Fruit fly (Drosophila melanogaster) whole organism, embryonic: ENCODE measurements around the gene lok.

ENCODE experiments used
- Aef1 ChIP-seq: fragments of 200-800 bp; sonication (Bioruptor generic); IDR thresholded peaks from 3 replicates; pipeline ENCODE4 v1.3.6; 2022; ENCODE audit warnings: missing biosample characterization, missing genetic modification characterization
- B-H2 ChIP-seq: fragments of 200-800 bp; sonication (Bioruptor generic); optimal IDR thresholded peaks from 2 replicates; lab custom pipeline; 2018; ENCODE audit warnings: missing biosample characterization, mild to moderate bottlenecking, missing genetic modification characterization
- Bdp1 ChIP-seq: fragments of 200-800 bp; sonication (Bioruptor generic); optimal IDR thresholded peaks from 3 replicates; lab custom pipeline; 2016; ENCODE audit warnings: missing biosample characterization, missing genetic modification characterization
- CG10267 ChIP-seq: fragments of 200-800 bp; sonication (Bioruptor generic); optimal IDR thresholded peaks from 2 replicates; lab custom pipeline; 2018; ENCODE audit warnings: missing biosample characterization, mild to moderate bottlenecking, missing genetic modification characterization, moderate library complexity
- CG11504 ChIP-seq: fragments of 200-800 bp; sonication (Bioruptor generic); optimal IDR thresholded peaks from 3 replicates; lab custom pipeline; 2019; ENCODE audit warnings: missing biosample characterization, mild to moderate bottlenecking, missing genetic modification characterization, moderate library complexity
- CG12391 ChIP-seq: fragments of 200-800 bp; sonication (Bioruptor generic); optimal IDR thresholded peaks from 3 replicates; lab custom pipeline; 2018; ENCODE audit warnings: missing biosample characterization, mild to moderate bottlenecking, missing genetic modification characterization, moderate library complexity
- CG13287 ChIP-seq: fragments of 200-800 bp; sonication (Bioruptor generic); IDR thresholded peaks from 2 replicates; pipeline ENCODE4 v1.3.6; 2022; ENCODE audit warnings: missing biosample characterization, missing genetic modification characterization; ENCODE audit not compliant: partially characterized antibody
- CG14710 ChIP-seq: fragments of 200-800 bp; sonication (Bioruptor generic); optimal IDR thresholded peaks from 3 replicates; lab custom pipeline; 2019; ENCODE audit warnings: missing biosample characterization, mild to moderate bottlenecking, missing genetic modification characterization, moderate library complexity
- CG15696 ChIP-seq: fragments of 200-800 bp; sonication (Bioruptor generic); optimal IDR thresholded peaks from 2 replicates; lab custom pipeline; 2019; ENCODE audit warnings: missing biosample characterization, mild to moderate bottlenecking, missing genetic modification characterization, moderate library complexity
- CG1603 ChIP-seq: fragments of 200-800 bp; sonication (Bioruptor generic); optimal IDR thresholded peaks from 2 replicates; lab custom pipeline; 2019; ENCODE audit warnings: missing biosample characterization, mild to moderate bottlenecking, missing genetic modification characterization, moderate library complexity
- CG16863 ChIP-seq: fragments of 200-800 bp; sonication (Bioruptor generic); optimal IDR thresholded peaks from 3 replicates; lab custom pipeline; 2016; ENCODE audit warnings: missing biosample characterization, missing genetic modification characterization
- CG17328 ChIP-seq: fragments of 200-800 bp; sonication (Bioruptor generic); IDR thresholded peaks from 2 replicates; pipeline ENCODE4 v1.3.6; 2022; ENCODE audit warnings: missing biosample characterization, missing genetic modification characterization
- CG17829 ChIP-seq: fragments of 200-800 bp; optimal IDR thresholded peaks from 2 replicates; lab custom pipeline; 2019; ENCODE audit warnings: missing biosample characterization, mild to moderate bottlenecking, missing genetic modification characterization, moderate library complexity
- CG18619 ChIP-seq: fragments of 200-800 bp; sonication (Bioruptor generic); optimal IDR thresholded peaks from 3 replicates; lab custom pipeline; 2017; ENCODE audit warnings: missing biosample characterization, mild to moderate bottlenecking, missing genetic modification characterization
- CG2129 ChIP-seq: fragments of 200-800 bp; sonication (Bioruptor generic); IDR thresholded peaks from 2 replicates; pipeline ENCODE4 v1.3.6; 2022; ENCODE audit warnings: missing biosample characterization, missing genetic modification characterization; ENCODE audit not compliant: partially characterized antibody
- CG32767 ChIP-seq: fragments of 200-800 bp; sonication (Bioruptor generic); IDR thresholded peaks from 2 replicates; pipeline ENCODE4 v1.3.6; 2022; ENCODE audit warnings: missing biosample characterization, missing genetic modification characterization
- CG4404 ChIP-seq: fragments of 200-800 bp; sonication (Bioruptor generic); IDR thresholded peaks from 2 replicates; pipeline ENCODE4 v1.3.6; 2022; ENCODE audit warnings: missing biosample characterization, missing genetic modification characterization
- CG4617 ChIP-seq: fragments of 200-800 bp; sonication (Bioruptor generic); optimal IDR thresholded peaks from 3 replicates; lab custom pipeline; 2016; ENCODE audit warnings: missing biosample characterization, missing genetic modification characterization, borderline replicate concordance
- CG4854 ChIP-seq: fragments of 200-800 bp; sonication (Bioruptor generic); optimal IDR thresholded peaks from 2 replicates; lab custom pipeline; 2016; ENCODE audit warnings: missing biosample characterization, missing genetic modification characterization, inconsistent platforms
- CG6175 ChIP-seq: fragments of 200-800 bp; sonication (Bioruptor generic); IDR thresholded peaks from 3 replicates; pipeline ENCODE4 v1.3.6; 2022; ENCODE audit warnings: missing biosample characterization, missing genetic modification characterization
- CG7271 ChIP-seq: fragments of 200-800 bp; sonication (Bioruptor generic); optimal IDR thresholded peaks from 2 replicates; lab custom pipeline; 2018; ENCODE audit warnings: missing biosample characterization, mild to moderate bottlenecking, missing genetic modification characterization, moderate library complexity
- CG7786 ChIP-seq: fragments of 200-800 bp; sonication (Bioruptor generic); optimal IDR thresholded peaks from 2 replicates; lab custom pipeline; 2016; ENCODE audit warnings: missing biosample characterization, missing genetic modification characterization
- CG7963 ChIP-seq: fragments of 200-800 bp; sonication (Bioruptor generic); IDR thresholded peaks from 3 replicates; pipeline ENCODE4 v1.3.6; 2022; ENCODE audit warnings: missing biosample characterization, missing genetic modification characterization; ENCODE audit not compliant: partially characterized antibody
- CG9609 ChIP-seq: fragments of 200-800 bp; sonication (Bioruptor generic); optimal IDR thresholded peaks from 3 replicates; lab custom pipeline; 2016; ENCODE audit warnings: missing biosample characterization, missing genetic modification characterization
- CG9727 ChIP-seq: fragments of 200-800 bp; sonication (Bioruptor generic); optimal IDR thresholded peaks from 3 replicates; lab custom pipeline; 2017; ENCODE audit warnings: missing biosample characterization, mild to moderate bottlenecking, missing genetic modification characterization
- CHES-1-like ChIP-seq: fragments of 200-800 bp; sonication (Bioruptor generic); optimal IDR thresholded peaks from 2 replicates; lab custom pipeline; 2016; ENCODE audit warnings: missing biosample characterization, missing genetic modification characterization
- Chrac-16 ChIP-seq: fragments of 200-800 bp; sonication (Bioruptor generic); optimal IDR thresholded peaks from 3 replicates; lab custom pipeline; 2016; ENCODE audit warnings: missing biosample characterization, missing genetic modification characterization
- CkIIα-i1 ChIP-seq: fragments of 200-800 bp; sonication (Bioruptor generic); IDR thresholded peaks from 2 replicates; pipeline ENCODE4 v1.3.6; 2022; ENCODE audit warnings: missing biosample characterization, missing genetic modification characterization
- Dip2 ChIP-seq: fragments of 200-800 bp; sonication (Bioruptor generic); IDR thresholded peaks from 2 replicates; pipeline ENCODE4 v1.3.6; 2022; ENCODE audit warnings: missing biosample characterization, missing genetic modification characterization
- Fer3 ChIP-seq: fragments of 200-800 bp; sonication (Bioruptor generic); optimal IDR thresholded peaks from 2 replicates; lab custom pipeline; 2018; ENCODE audit warnings: missing biosample characterization, mild to moderate bottlenecking, missing genetic modification characterization, moderate library complexity
- HLH4C ChIP-seq: fragments of 200-800 bp; sonication (Bioruptor generic); IDR thresholded peaks from 3 replicates; pipeline ENCODE4 v1.3.6; 2022; ENCODE audit warnings: missing biosample characterization, missing genetic modification characterization; ENCODE audit not compliant: partially characterized antibody
- Myb ChIP-seq: fragments of 200-800 bp; sonication (Bioruptor generic); optimal IDR thresholded peaks from 2 replicates; lab custom pipeline; 2016; ENCODE audit warnings: missing biosample characterization, missing genetic modification characterization
- NC2α ChIP-seq: fragments of 200-800 bp; sonication (Bioruptor generic); optimal IDR thresholded peaks from 2 replicates; lab custom pipeline; 2016; ENCODE audit warnings: missing biosample characterization, missing genetic modification characterization
- Sry-δ ChIP-seq: fragments of 200-800 bp; sonication (Bioruptor generic); optimal IDR thresholded peaks from 2 replicates; lab custom pipeline; 2016; ENCODE audit warnings: missing biosample characterization, missing genetic modification characterization
- chn ChIP-seq: fragments of 200-800 bp; sonication (Bioruptor generic); optimal IDR thresholded peaks from 2 replicates; lab custom pipeline; 2016; ENCODE audit warnings: missing biosample characterization, missing genetic modification characterization
- dmrt99B ChIP-seq: fragments of 200-800 bp; sonication (Bioruptor generic); optimal IDR thresholded peaks from 2 replicates; lab custom pipeline; 2018; ENCODE audit warnings: missing biosample characterization, mild to moderate bottlenecking, missing genetic modification characterization, moderate library complexity
- exex ChIP-seq: fragments of 200-800 bp; sonication (Bioruptor generic); optimal IDR thresholded peaks from 4 replicates; lab custom pipeline; 2018; ENCODE audit warnings: missing biosample characterization, mild to moderate bottlenecking, missing genetic modification characterization, moderate library complexity
- fu2 ChIP-seq: fragments of 200-800 bp; sonication (Bioruptor generic); optimal IDR thresholded peaks from 2 replicates; lab custom pipeline; 2016; ENCODE audit warnings: missing biosample characterization, missing genetic modification characterization
- grau ChIP-seq: fragments of 200-800 bp; optimal IDR thresholded peaks from 3 replicates; lab custom pipeline; 2019; ENCODE audit warnings: missing biosample characterization, mild to moderate bottlenecking, missing genetic modification characterization, moderate library complexity
- hbn ChIP-seq: fragments of 200-800 bp; sonication (Bioruptor generic); IDR thresholded peaks from 2 replicates; pipeline ENCODE4 v1.3.6; 2022; ENCODE audit warnings: missing biosample characterization, missing genetic modification characterization; ENCODE audit not compliant: partially characterized antibody
- inv ChIP-seq: fragments of 200-800 bp; sonication (Bioruptor generic); IDR thresholded peaks from 2 replicates; pipeline ENCODE4 v1.3.6; 2022; ENCODE audit warnings: missing biosample characterization, missing genetic modification characterization; ENCODE audit not compliant: partially characterized antibody
- lbe ChIP-seq: fragments of 200-800 bp; sonication (Bioruptor generic); optimal IDR thresholded peaks from 2 replicates; lab custom pipeline; 2016; ENCODE audit warnings: missing biosample characterization, mild to moderate bottlenecking, missing genetic modification characterization
- lola ChIP-seq, 3 experiments: fragments of >200 bp in 2 of 3; fragments of 200-800 bp in 1 of 3; sonication (Bioruptor generic) in 1 of 3; optimal IDR thresholded peaks; 2 replicates each; lab custom pipeline; 2017 to 2019; ENCODE audit warnings: missing biosample characterization in 3 of 3, missing genetic modification characterization in 3 of 3, mild to moderate bottlenecking in 1 of 3, moderate library complexity in 1 of 3
- scrt ChIP-seq: fragments of 200-800 bp; sonication (Bioruptor generic); optimal IDR thresholded peaks from 2 replicates; lab custom pipeline; 2018; ENCODE audit warnings: missing biosample characterization, mild to moderate bottlenecking, missing genetic modification characterization, moderate library complexity
- sim ChIP-seq: fragments of 200-800 bp; sonication (Bioruptor generic); IDR thresholded peaks from 2 replicates; pipeline ENCODE4 v1.3.6; 2022; ENCODE audit warnings: missing biosample characterization, missing genetic modification characterization
- tgo ChIP-seq: fragments of 200-800 bp; sonication (Bioruptor generic); IDR thresholded peaks from 3 replicates; pipeline ENCODE4 v1.3.6; 2022; ENCODE audit warnings: missing biosample characterization, missing genetic modification characterization
- tll ChIP-seq, 2 experiments: fragments of 200-800 bp in 1 of 2; fragments of >200 bp in 1 of 2; sonication (Bioruptor generic) in 1 of 2; optimal IDR thresholded peaks; 2 replicates each; lab custom pipeline; 2017 to 2019; ENCODE audit warnings: missing biosample characterization in 2 of 2, missing genetic modification characterization in 2 of 2, mild to moderate bottlenecking in 1 of 2, moderate library complexity in 1 of 2
- unc-4 ChIP-seq: fragments of 200-800 bp; sonication (Bioruptor generic); IDR thresholded peaks from 2 replicates; pipeline ENCODE4 v1.3.6; 2022; ENCODE audit warnings: missing biosample characterization, missing genetic modification characterization; ENCODE audit not compliant: partially characterized antibody
- vfl ChIP-seq: fragments of 200-800 bp; sonication (Bioruptor generic); optimal IDR thresholded peaks from 2 replicates; lab custom pipeline; 2016; ENCODE audit warnings: missing biosample characterization, missing genetic modification characterization

The lok gene

DNA sequence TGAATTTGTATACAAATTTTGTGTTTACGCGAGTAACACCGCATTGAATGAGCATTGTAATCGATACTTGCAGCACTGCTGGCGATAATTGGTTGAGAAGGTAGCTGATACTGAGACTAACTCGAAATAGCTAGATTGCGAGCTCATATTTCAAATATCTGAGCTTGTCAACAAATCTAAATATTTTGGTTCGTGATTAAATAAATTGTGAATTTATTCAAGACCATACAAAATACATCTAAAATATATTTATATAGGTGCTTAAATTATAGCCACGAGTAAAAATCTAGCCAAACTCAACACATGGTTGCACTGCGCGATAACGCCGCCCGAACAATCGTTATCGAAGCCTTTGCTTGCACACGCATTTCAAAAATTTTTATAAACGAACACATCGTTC, 32.6 kb downstream of the lok start, which contains the start of the genes Taf13 and nesd (continued):
- TF ChIP-seq chn (GFP tag; lab: Kevin White, UChicago) (no peak), CG4854 (peak; percentile 10), inv (GFP tag; lab: Robert Waterston, UW) (peak; percentile 65), HLH4C (GFP tag; lab: Robert Waterston, UW) (peak; percentile 89), CG4404 (no peak), CHES-1-like (peak; percentile 4), CG7786 (GFP tag; lab: Kevin White, UChicago) (no peak), Dip2 (GFP tag; lab: Robert Waterston, UW) (no peak), CG11504 (tag; lab: Kevin White, UChicago) (peak; percentile 51), CG14710 (peak; percentile 82), grau (tag; lab: Kevin White, UChicago) (peak; percentile 66), lbe (GFP tag; lab: Kevin White, UChicago) (peak; percentile 27), CG6175 (GFP tag; lab: Robert Waterston, UW) (no peak), Bdp1 (GFP tag; lab: Kevin White, UChicago) (peak; percentile 1), CG10267 (tag; lab: Kevin White, UChicago) (peak; percentile 56), CG16863 (GFP tag; lab: Kevin White, UChicago) (peak; percentile 64), Aef1 (GFP tag; lab: Robert Waterston, UW) (no peak), dmrt99B (tag; lab: Kevin White, UChicago) (peak; percentile 20), tgo (GFP tag; lab: Robert Waterston, UW) (no peak), CG18619 (GFP tag; lab: Kevin White, UChicago) (peak; percentile 1), fu2 (GFP tag; lab: Kevin White, UChicago) (no peak), CG9727 (GFP tag; lab: Kevin White, UChicago) (peak; percentile 37), tll (GFP tag; optimal IDR thresholded peaks at IDR 0.05; lab: Kevin White, UChicago) (peak; percentile 2 to 93), CkIIα-i1 (no peak), CG7963 (GFP tag; lab: Robert Waterston, UW) (peak; percentile 49; the same call in 2 of the 3 replicates), Chrac-16 (peak; percentile 11), CG7271 (peak; percentile 51), CG1603 (tag; lab: Kevin White, UChicago) (peak; percentile 29), hbn (peak; percentile 67; the same call in 1 of the 2 replicates), Sry-δ (GFP tag; lab: Kevin White, UChicago) (peak; percentile 69), Fer3 (tag; lab: Kevin White, UChicago) (no peak), CG9609 (peak; percentile 0), CG32767 (GFP tag; lab: Robert Waterston, UW) (peak; percentile 16; the same call in 1 of the 2 replicates), exex (tag; lab: Kevin White, UChicago) (peak; percentile 20), sim (GFP tag; lab: Robert Waterston, UW) (no peak), B-H2 (peak; percentile 29), NC2α (GFP tag; lab: Kevin White, UChicago) (no peak), CG17328 (GFP tag; lab: Robert Waterston, UW) (no peak), CG17829 (tag; lab: Kevin White, UChicago) (peak; percentile 70), CG12391 (tag; lab: Kevin White, UChicago) (peak; percentile 66), vfl (GFP tag; lab: Kevin White, UChicago) (no peak), CG15696 (tag; lab: Kevin White, UChicago) (peak; percentile 27), lola (GFP tag; optimal IDR thresholded peaks at IDR 0.05; lab: Kevin White, UChicago) (peak in 1 of 3 experiments; percentile 46), CG13287 (GFP tag; lab: Robert Waterston, UW) (peak; percentile 82), CG4617 (GFP tag; lab: Kevin White, UChicago) (peak; percentile 40), scrt (GFP tag; lab: Kevin White, UChicago) (no peak), Myb (GFP tag; lab: Kevin White, UChicago) (peak; percentile 73), CG2129 (GFP tag; lab: Robert Waterston, UW) (peak; percentile 58; the same call in 1 of the 2 replicates), unc-4 (GFP tag; lab: Robert Waterston, UW) (peak; percentile 75)
